Worm (Caenorhabditis elegans): ENCODE results near the gene glr-8.

The glr-8 gene

ce11 chrX:6533038-6533437 is 27.3 kb downstream of the glr-8 start:
- TF ChIP-seq klf-2 (GFP tag; conservative IDR thresholded peaks at IDR 0.05): no peak
- TF ChIP-seq T22C8.4 (GFP tag; IDR thresholded peaks at IDR 0.05): no peak
- TF ChIP-seq flt-1 (GFP tag; IDR thresholded peaks at IDR 0.05): no peak

ce11 chrX:6536701-6537279 is 31.0 kb downstream of the glr-8 start, which contains the start of gene ilys-5:
Gene ilys-5 (minus strand): TSS chrX:6536840.
- TF ChIP-seq tab-1 (GFP tag; IDR thresholded peaks at IDR 0.05) (no peak), klf-2 (GFP tag; conservative IDR thresholded peaks at IDR 0.05) (no peak), flt-1 (GFP tag; IDR thresholded peaks at IDR 0.05) (no peak), med-1 (GFP tag; optimal IDR thresholded peaks at IDR 0.05; ENCODE audit: insufficient read depth) (no peak), ztf-29 (GFP tag; IDR thresholded peaks at IDR 0.05) (no peak), ztf-23 (GFP tag; IDR thresholded peaks at IDR 0.05) (no peak), ref-1 (GFP tag; conservative IDR thresholded peaks at IDR 0.05) (no peak), cog-1 (tag; optimal IDR thresholded peaks at IDR 0.05) (no peak), T22C8.4 (GFP tag; IDR thresholded peaks at IDR 0.05) (no peak)

ce11 chrX:6538068-6538467 is 32.3 kb downstream of the glr-8 start:
- no peak for TF ChIP-seq T22C8.4 (GFP tag; IDR thresholded peaks at IDR 0.05)
- TF ChIP-seq ztf-29 (GFP tag; IDR thresholded peaks at IDR 0.05): no peak
- TF ChIP-seq med-1 (GFP tag; optimal IDR thresholded peaks at IDR 0.05; ENCODE audit: insufficient read depth): no peak
- no peak for TF ChIP-seq tab-1 (GFP tag; IDR thresholded peaks at IDR 0.05)
- no peak for TF ChIP-seq cog-1 (tag; optimal IDR thresholded peaks at IDR 0.05)
- no peak for TF ChIP-seq flt-1 (GFP tag; IDR thresholded peaks at IDR 0.05)
- no peak for TF ChIP-seq klf-2 (GFP tag; conservative IDR thresholded peaks at IDR 0.05)
- no peak for TF ChIP-seq ztf-23 (GFP tag; IDR thresholded peaks at IDR 0.05)
- no peak for TF ChIP-seq ref-1 (GFP tag; conservative IDR thresholded peaks at IDR 0.05)

- no peak for TF ChIP-seq klf-2 (GFP tag; conservative IDR thresholded peaks at IDR 0.05)
- TF ChIP-seq T22C8.4 (GFP tag; IDR thresholded peaks at IDR 0.05): no peak
- no peak for TF ChIP-seq flt-1 (GFP tag; IDR thresholded peaks at IDR 0.05)
- no peak for TF ChIP-seq med-1 (GFP tag; optimal IDR thresholded peaks at IDR 0.05; ENCODE audit: insufficient read depth)
- TF ChIP-seq ztf-23 (GFP tag; IDR thresholded peaks at IDR 0.05): no peak
- no peak for TF ChIP-seq ref-1 (GFP tag; conservative IDR thresholded peaks at IDR 0.05)
- no peak for TF ChIP-seq cog-1 (tag; optimal IDR thresholded peaks at IDR 0.05)
- no peak for TF ChIP-seq tab-1 (GFP tag; IDR thresholded peaks at IDR 0.05)
- no peak for TF ChIP-seq ztf-29 (GFP tag; IDR thresholded peaks at IDR 0.05)
Measured at ce11 chrX:6542692-6543091, 36.9 kb downstream of the glr-8 start, which contains the start of gene T14E8.2. Gene T14E8.2 (plus strand): TSS chrX:6542992.

- TF ChIP-seq med-1 (GFP tag; optimal IDR thresholded peaks at IDR 0.05; ENCODE audit: insufficient read depth) (no peak), T22C8.4 (GFP tag; IDR thresholded peaks at IDR 0.05) (no peak), ztf-23 (GFP tag; IDR thresholded peaks at IDR 0.05) (no peak), klf-2 (GFP tag; conservative IDR thresholded peaks at IDR 0.05) (no peak), tab-1 (GFP tag; IDR thresholded peaks at IDR 0.05) (no peak), cog-1 (tag; optimal IDR thresholded peaks at IDR 0.05) (no peak)
Measured at ce11 chrX:6543665-6544064, 37.9 kb downstream of the glr-8 start.

ce11 chrX:6551073-6551652 is 45.4 kb downstream of the glr-8 start:
- no peak for TF ChIP-seq ref-1 (GFP tag; conservative IDR thresholded peaks at IDR 0.05)
- TF ChIP-seq ztf-29 (GFP tag; IDR thresholded peaks at IDR 0.05): no peak

ce11 chrX:6551679-6552078 is 45.9 kb downstream of the glr-8 start:
- no peak for TF ChIP-seq flt-1 (GFP tag; IDR thresholded peaks at IDR 0.05)
- TF ChIP-seq tab-1 (GFP tag; IDR thresholded peaks at IDR 0.05): no peak

- TF ChIP-seq T22C8.4 (GFP tag; IDR thresholded peaks at IDR 0.05): no peak
- TF ChIP-seq ztf-23 (GFP tag; IDR thresholded peaks at IDR 0.05): no peak
- no peak for TF ChIP-seq med-1 (GFP tag; optimal IDR thresholded peaks at IDR 0.05; ENCODE audit: insufficient read depth)
- no peak for TF ChIP-seq klf-2 (GFP tag; conservative IDR thresholded peaks at IDR 0.05)
- TF ChIP-seq flt-1 (GFP tag; IDR thresholded peaks at IDR 0.05): no peak
- TF ChIP-seq cog-1 (tag; optimal IDR thresholded peaks at IDR 0.05): no peak
- TF ChIP-seq tab-1 (GFP tag; IDR thresholded peaks at IDR 0.05): no peak
Measured at ce11 chrX:6552806-6553337, 47.1 kb downstream of the glr-8 start, which contains the start of gene svh-2. Gene svh-2 (plus strand): TSS chrX:6553287.

ce11 chrX:6553634-6554033 is 47.9 kb downstream of the glr-8 start:
- TF ChIP-seq klf-2 (GFP tag; conservative IDR thresholded peaks at IDR 0.05) (no peak), med-1 (GFP tag; optimal IDR thresholded peaks at IDR 0.05; ENCODE audit: insufficient read depth) (no peak), T22C8.4 (GFP tag; IDR thresholded peaks at IDR 0.05) (no peak), cog-1 (tag; optimal IDR thresholded peaks at IDR 0.05) (no peak), flt-1 (GFP tag; IDR thresholded peaks at IDR 0.05) (no peak), ref-1 (GFP tag; conservative IDR thresholded peaks at IDR 0.05) (no peak), ztf-23 (GFP tag; IDR thresholded peaks at IDR 0.05) (no peak), tab-1 (GFP tag; IDR thresholded peaks at IDR 0.05) (no peak), ztf-29 (GFP tag; IDR thresholded peaks at IDR 0.05) (no peak)
